Fruit fly (Drosophila melanogaster): ENCODE measurements around the gene CG7878.

- TF ChIP-seq Lpt (GFP tag; optimal IDR thresholded peaks at IDR 0.05) (no peak), eg (GFP tag; IDR thresholded peaks at IDR 0.05) (no peak), fd59A (GFP tag; optimal IDR thresholded peaks at IDR 0.05) (no peak)
Observed at dm6 chr3R:8122198-8122970, at the start of gene CG7878.
